Worm (Caenorhabditis elegans) whole organism, midembryonic: ENCODE measurements around the gene ZK742.7.

Experiments used
- T22C8.4 ChIP-seq: fragments of 200-800 bp; sonication (Bioruptor generic); IDR thresholded peaks from 2 replicates; pipeline ENCODE4 v1.3.6; 2022; ENCODE audit warnings: missing genetic modification characterization, missing compliant biosample characterization
- cog-1 ChIP-seq: sonication (generic microtip); optimal IDR thresholded peaks from 2 replicates; lab custom pipeline; 2016; ENCODE audit warnings: missing genetic modification characterization, missing compliant biosample characterization
- flt-1 ChIP-seq: fragments of 200-800 bp; sonication (Bioruptor generic); IDR thresholded peaks from 2 replicates; pipeline ENCODE4 v1.3.6; 2022; ENCODE audit warnings: missing genetic modification characterization, missing compliant biosample characterization
- klf-2 ChIP-seq: fragments of 200-800 bp; sonication (Bioruptor generic); conservative IDR thresholded peaks from 2 replicates; pipeline ENCODE4 v1.3.6; 2022; ENCODE audit warnings: missing genetic modification reagents, missing genetic modification characterization, missing compliant biosample characterization
- med-1 ChIP-seq: sonication (generic microtip); optimal IDR thresholded peaks from 2 replicates; lab custom pipeline; 2017; ENCODE audit warnings: missing genetic modification characterization, mild to moderate bottlenecking, missing compliant biosample characterization, antibody characterized with exemption, missing genetic modification reagents; ENCODE audit not compliant: insufficient read depth
- ref-1 ChIP-seq: fragments of 200-800 bp; sonication (Bioruptor generic); conservative IDR thresholded peaks from 2 replicates; pipeline ENCODE4 v1.3.6; 2022; ENCODE audit warnings: missing genetic modification reagents, missing genetic modification characterization, missing compliant biosample characterization
- tab-1 ChIP-seq: fragments of 200-800 bp; sonication (Bioruptor generic); IDR thresholded peaks from 2 replicates; pipeline ENCODE4 v1.3.6; 2022; ENCODE audit warnings: missing genetic modification characterization, missing compliant biosample characterization
- ztf-23 ChIP-seq: fragments of 200-800 bp; sonication (Bioruptor generic); IDR thresholded peaks from 2 replicates; pipeline ENCODE4 v1.3.6; 2022; ENCODE audit warnings: missing genetic modification reagents, missing genetic modification characterization, missing compliant biosample characterization
- ztf-29 ChIP-seq: fragments of 200-800 bp; sonication (Bioruptor generic); IDR thresholded peaks from 2 replicates; pipeline ENCODE4 v1.3.6; 2022; ENCODE audit warnings: missing genetic modification reagents, missing genetic modification characterization, missing compliant biosample characterization

The ZK742.7 gene

DNA sequence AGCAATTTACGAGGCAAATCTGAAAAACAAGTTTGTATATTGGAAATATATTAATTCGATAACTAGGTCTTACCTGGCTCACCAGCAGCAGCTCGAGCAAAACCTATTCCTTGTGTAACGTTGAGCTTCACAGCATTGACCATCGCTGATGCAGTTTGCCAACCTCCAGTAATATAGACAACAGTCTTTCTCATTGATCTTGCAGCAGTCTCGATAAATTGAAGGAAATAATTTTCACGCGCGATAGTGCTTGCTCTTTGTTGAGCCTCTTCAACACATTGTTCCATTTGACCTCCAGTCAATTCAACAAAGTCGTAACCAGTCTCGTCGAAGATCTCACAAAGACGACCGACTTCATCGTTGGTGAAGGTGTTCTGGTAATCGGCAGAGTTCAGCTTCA lies 12.4 kb downstream of the ZK742.7 start:
- TF ChIP-seq klf-2 (GFP tag; lab: Robert Waterston, UW) (no peak), ref-1 (GFP tag; lab: Robert Waterston, UW) (no peak), cog-1 (tag; lab: Kevin White, UChicago) (no peak), tab-1 (GFP tag; lab: Robert Waterston, UW) (no peak), med-1 (GFP tag; lab: Kevin White, UChicago) (no peak), flt-1 (GFP tag; lab: Robert Waterston, UW) (no peak), ztf-23 (GFP tag; lab: Robert Waterston, UW) (no peak), ztf-29 (GFP tag; lab: Robert Waterston, UW) (no peak), T22C8.4 (GFP tag; lab: Robert Waterston, UW) (no peak)

DNA sequence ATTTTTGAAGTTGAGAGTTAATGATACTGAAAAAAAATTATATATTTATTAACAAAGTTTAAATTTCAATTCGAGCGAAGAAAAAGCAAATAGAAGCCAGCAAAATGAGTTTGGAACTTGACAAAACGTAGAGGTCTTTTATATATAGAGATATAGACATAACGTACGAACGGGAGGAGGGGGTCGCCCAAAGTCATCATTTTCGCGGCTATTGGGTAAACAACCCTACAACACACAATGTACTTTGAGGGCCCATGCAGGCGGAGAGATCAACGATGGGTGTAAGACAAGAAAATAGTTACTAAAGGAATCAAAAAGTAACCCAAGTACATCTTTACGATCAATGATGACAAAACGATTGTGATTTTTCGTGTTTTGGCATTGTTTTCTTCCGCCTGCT lies 13.6 kb downstream of the ZK742.7 start, which contains the start of gene ZK742.4:
TSS of gene ZK742.4 (minus strand) at position 35 of the 400 bp plus-strand sequence.
- TF ChIP-seq ref-1 (GFP tag; lab: Robert Waterston, UW) (no peak), ztf-23 (GFP tag; lab: Robert Waterston, UW) (no peak), tab-1 (GFP tag; lab: Robert Waterston, UW) (no peak), flt-1 (GFP tag; lab: Robert Waterston, UW) (no peak), cog-1 (tag; lab: Kevin White, UChicago) (no peak), T22C8.4 (GFP tag; lab: Robert Waterston, UW) (no peak), klf-2 (GFP tag; lab: Robert Waterston, UW) (no peak), med-1 (GFP tag; lab: Kevin White, UChicago) (no peak), ztf-29 (GFP tag; lab: Robert Waterston, UW) (no peak)

DNA sequence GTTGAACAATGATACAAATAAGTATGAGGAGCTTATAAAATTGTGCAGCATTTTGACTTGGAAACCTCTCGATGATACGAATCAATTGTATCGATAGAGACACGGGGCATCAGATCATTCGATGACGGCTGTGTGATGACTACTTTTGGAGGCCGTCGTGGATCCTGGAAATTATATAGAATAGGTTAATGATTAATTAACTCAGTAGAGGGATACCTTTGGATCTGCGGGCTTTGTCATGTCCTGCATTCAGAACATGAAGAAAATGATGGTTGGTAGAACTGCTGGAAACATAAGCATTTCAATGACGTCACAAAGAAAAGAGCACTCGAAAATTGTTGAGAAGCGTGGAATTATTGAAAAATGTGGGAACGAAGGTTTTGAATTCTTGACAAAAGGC lies 16.4 kb downstream of the ZK742.7 start, which contains the start of gene ZK742.6:
TSS of gene ZK742.6 (minus strand) at position 342 of the 400 bp plus-strand sequence.
- no peak for TF ChIP-seq ztf-23 (GFP tag; lab: Robert Waterston, UW)
- TF ChIP-seq tab-1 (GFP tag; lab: Robert Waterston, UW) = no peak
- TF ChIP-seq flt-1 (GFP tag; lab: Robert Waterston, UW) = no peak
- no peak for TF ChIP-seq T22C8.4 (GFP tag; lab: Robert Waterston, UW)
- no peak for TF ChIP-seq ref-1 (GFP tag; lab: Robert Waterston, UW)
- TF ChIP-seq ztf-29 (GFP tag; lab: Robert Waterston, UW) = no peak
- TF ChIP-seq klf-2 (GFP tag; lab: Robert Waterston, UW) = no peak
- TF ChIP-seq med-1 (GFP tag; lab: Kevin White, UChicago) = no peak
- TF ChIP-seq cog-1 (tag; lab: Kevin White, UChicago) = no peak

DNA sequence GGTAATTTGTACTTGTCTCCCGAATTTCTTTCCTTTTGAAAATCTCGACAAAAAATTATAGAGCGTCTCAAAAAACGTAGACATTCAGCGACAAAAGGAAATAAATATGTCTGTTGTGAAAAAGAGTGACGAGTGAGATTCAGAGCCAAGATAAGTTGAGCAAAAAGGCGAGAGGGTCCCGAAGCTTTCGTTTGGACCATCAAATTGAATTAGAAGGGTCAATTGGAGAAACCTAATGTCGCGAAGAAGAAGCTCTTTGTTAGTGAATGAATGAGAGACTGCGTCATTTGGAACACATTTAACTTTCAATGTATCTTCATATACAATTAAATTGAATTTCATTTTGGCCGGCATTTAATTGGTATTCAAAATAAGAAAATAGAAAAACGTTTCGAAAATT lies 18.3 kb downstream of the ZK742.7 start:
- TF ChIP-seq med-1 (GFP tag; lab: Kevin White, UChicago) (no peak), ztf-23 (GFP tag; lab: Robert Waterston, UW) (no peak), cog-1 (tag; lab: Kevin White, UChicago) (no peak), ztf-29 (GFP tag; lab: Robert Waterston, UW) (no peak), ref-1 (GFP tag; lab: Robert Waterston, UW) (no peak), T22C8.4 (GFP tag; lab: Robert Waterston, UW) (no peak), flt-1 (GFP tag; lab: Robert Waterston, UW) (no peak)

DNA sequence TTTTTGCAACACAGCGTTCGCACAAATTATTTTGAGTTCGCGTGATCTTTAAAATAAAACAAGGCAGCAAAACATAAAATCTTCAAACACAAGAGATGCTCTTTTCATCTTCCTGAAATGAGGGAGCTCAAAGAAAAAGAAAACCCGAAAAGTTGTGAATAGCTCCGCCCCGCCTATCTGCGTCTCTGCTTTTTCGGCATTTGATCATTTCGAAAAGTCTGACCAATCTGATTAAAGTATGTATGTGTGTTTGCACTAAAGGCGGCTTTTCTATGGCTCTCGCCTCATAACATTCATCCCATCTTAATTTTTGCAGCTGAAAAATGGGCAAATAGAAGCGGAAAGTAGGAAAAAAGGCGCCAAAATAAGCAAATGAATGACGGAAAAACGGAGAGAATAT lies 21.4 kb downstream of the ZK742.7 start:
- TF ChIP-seq ref-1 (GFP tag; lab: Robert Waterston, UW) (no peak), cog-1 (tag; lab: Kevin White, UChicago) (no peak)

DNA sequence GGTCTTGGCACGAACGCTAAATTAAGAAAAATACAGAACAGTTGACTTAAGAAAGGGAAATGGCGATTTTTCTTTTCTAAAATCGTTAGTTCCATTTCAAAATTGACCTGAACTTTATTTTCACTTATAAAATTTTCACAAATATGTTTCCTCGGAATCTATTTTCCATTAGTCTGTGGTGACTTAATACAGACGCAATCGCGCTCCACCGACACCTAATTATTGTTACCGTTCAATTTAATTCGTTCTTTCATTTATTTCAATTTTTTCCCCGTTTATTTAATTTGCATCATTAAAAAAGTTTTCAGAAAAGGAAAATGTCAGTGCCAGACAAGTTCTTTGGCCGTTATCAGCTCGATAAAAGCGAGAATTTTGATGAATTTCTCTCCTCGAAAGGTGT lies 22.1 kb downstream of the ZK742.7 start, which contains the start of gene lbp-4:
TSS of gene lbp-4 (plus strand) at position 309 of the 400 bp plus-strand sequence.
- no peak for TF ChIP-seq cog-1 (tag; lab: Kevin White, UChicago)
- TF ChIP-seq klf-2 (GFP tag; lab: Robert Waterston, UW) = no peak
- no peak for TF ChIP-seq ztf-29 (GFP tag; lab: Robert Waterston, UW)

ce11 chrV:7822655-7823054 lies 24.5 kb downstream of the ZK742.7 start:
- no peak for TF ChIP-seq med-1 (GFP tag; lab: Kevin White, UChicago)
- no peak for TF ChIP-seq ztf-29 (GFP tag; lab: Robert Waterston, UW)
- no peak for TF ChIP-seq ref-1 (GFP tag; lab: Robert Waterston, UW)
- no peak for TF ChIP-seq cog-1 (tag; lab: Kevin White, UChicago)
- no peak for TF ChIP-seq klf-2 (GFP tag; lab: Robert Waterston, UW)
- TF ChIP-seq flt-1 (GFP tag; lab: Robert Waterston, UW) = no peak
- no peak for TF ChIP-seq ztf-23 (GFP tag; lab: Robert Waterston, UW)
- TF ChIP-seq T22C8.4 (GFP tag; lab: Robert Waterston, UW) = no peak
- no peak for TF ChIP-seq tab-1 (GFP tag; lab: Robert Waterston, UW)

DNA sequence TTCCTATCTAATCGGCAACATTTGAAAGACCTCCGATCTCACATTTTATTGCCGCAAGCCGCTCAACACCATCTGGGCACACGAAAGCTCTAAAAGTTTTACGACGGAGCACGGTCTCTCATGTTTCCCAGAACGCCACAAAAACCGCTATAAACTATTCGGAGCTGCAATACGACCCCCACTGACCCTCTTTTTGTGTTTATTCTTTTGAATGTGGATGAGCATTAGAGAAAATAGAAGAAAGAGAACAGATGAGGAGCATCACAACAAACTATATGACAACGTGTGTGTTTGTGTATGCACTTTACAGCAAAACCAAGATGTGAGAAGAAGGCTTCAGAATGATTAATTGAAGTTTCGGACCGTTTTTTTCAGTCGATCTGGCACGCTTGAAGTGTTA lies 26.0 kb downstream of the ZK742.7 start:
- TF ChIP-seq T22C8.4 (GFP tag; lab: Robert Waterston, UW) (no peak), tab-1 (GFP tag; lab: Robert Waterston, UW) (no peak), klf-2 (GFP tag; lab: Robert Waterston, UW) (no peak), med-1 (GFP tag; lab: Kevin White, UChicago) (no peak), cog-1 (tag; lab: Kevin White, UChicago) (no peak), ztf-29 (GFP tag; lab: Robert Waterston, UW) (no peak), ztf-23 (GFP tag; lab: Robert Waterston, UW) (no peak), flt-1 (GFP tag; lab: Robert Waterston, UW) (no peak), ref-1 (GFP tag; lab: Robert Waterston, UW) (no peak)

DNA sequence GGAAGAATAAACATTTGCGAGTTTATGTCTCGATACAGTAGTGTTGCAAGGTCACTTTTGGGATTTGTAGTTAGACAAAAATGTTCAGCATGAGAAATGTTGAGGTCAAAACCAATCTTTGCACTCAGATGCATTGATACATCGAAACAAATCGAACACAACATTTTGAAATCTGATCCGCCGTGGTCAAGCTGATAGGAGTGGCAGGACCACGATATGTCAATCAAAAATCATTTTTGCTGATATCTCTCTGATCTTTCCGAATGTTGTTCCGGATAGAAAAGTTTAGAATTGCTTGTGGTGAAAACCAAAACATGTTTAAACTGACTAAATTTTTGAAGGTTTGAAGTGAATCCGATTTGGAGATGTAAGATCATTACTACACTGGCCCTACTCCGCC lies 27.7 kb downstream of the ZK742.7 start:
- TF ChIP-seq cog-1 (tag; lab: Kevin White, UChicago) (no peak), klf-2 (GFP tag; lab: Robert Waterston, UW) (no peak), tab-1 (GFP tag; lab: Robert Waterston, UW) (no peak), ztf-29 (GFP tag; lab: Robert Waterston, UW) (no peak), flt-1 (GFP tag; lab: Robert Waterston, UW) (no peak), T22C8.4 (GFP tag; lab: Robert Waterston, UW) (no peak), med-1 (GFP tag; lab: Kevin White, UChicago) (no peak), ref-1 (GFP tag; lab: Robert Waterston, UW) (no peak), ztf-23 (GFP tag; lab: Robert Waterston, UW) (no peak)
